Worm (Caenorhabditis elegans): ENCODE measurements around the gene sri-43.

DNA sequence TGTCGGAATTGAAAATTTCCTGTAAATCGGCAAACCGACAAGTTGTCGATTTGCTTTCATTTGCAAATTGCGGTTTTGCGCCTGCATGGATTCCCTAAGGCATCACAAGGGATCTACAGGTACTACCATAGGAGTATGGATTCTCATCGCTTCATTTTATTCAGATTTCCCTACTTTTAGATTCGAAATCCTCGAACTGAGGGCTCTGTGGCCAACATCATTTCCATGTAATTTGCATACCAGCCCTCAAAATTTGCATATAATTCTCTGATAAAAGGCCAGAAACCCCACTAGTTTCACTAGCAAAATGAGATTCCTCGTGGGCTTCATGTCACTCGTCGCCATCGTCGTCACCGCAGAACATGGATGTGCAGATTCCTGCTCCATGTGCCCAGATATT lies 32.1 kb downstream of the sri-43 start, which contains the start of gene Y25C1A.2:
- TF ChIP-seq ama-1 (optimal IDR thresholded peaks at IDR 0.05), result no peak
- no peak for TF ChIP-seq ceh-24 (tag; optimal IDR thresholded peaks at IDR 0.05)
- TF ChIP-seq nfya-1 (tag; optimal IDR thresholded peaks at IDR 0.05), result no peak
- TF ChIP-seq fkh-6 (tag; optimal IDR thresholded peaks at IDR 0.05), result no peak
- TF ChIP-seq pha-4 (tag; optimal IDR thresholded peaks at IDR 0.05), result no peak
- no peak for TF ChIP-seq pax-1 (tag; optimal IDR thresholded peaks at IDR 0.05)
